Worm (Caenorhabditis elegans) whole organism, mixed stage, embryonic: ENCODE results near the gene ZK228.3.

ENCODE experiments used
- ceh-43 ChIP-seq: fragments of 200-800 bp; sonication (Bioruptor generic); optimal IDR thresholded peaks from 2 replicates; lab custom pipeline; 2018; ENCODE audit warnings: mild to moderate bottlenecking, missing genetic modification characterization, moderate library complexity, missing compliant biosample characterization
- ceh-83 ChIP-seq: fragments of 200-800 bp; sonication (Bioruptor generic); optimal IDR thresholded peaks from 2 replicates; lab custom pipeline; 2018; ENCODE audit warnings: mild to moderate bottlenecking, missing genetic modification characterization, missing compliant biosample characterization
- ces-1 ChIP-seq: fragments of 150-350 bp; optimal IDR thresholded peaks from 2 replicates; lab custom pipeline; 2014; ENCODE audit warnings: missing biosample characterization, missing genetic modification reagents, missing genetic modification characterization
- elt-1 ChIP-seq: sonication (generic microtip); optimal IDR thresholded peaks from 2 replicates; lab custom pipeline; 2017; ENCODE audit warnings: missing genetic modification characterization, mild to moderate bottlenecking, missing compliant biosample characterization, antibody characterized with exemption, moderate library complexity, borderline replicate concordance; ENCODE audit not compliant: insufficient read depth
- elt-3 ChIP-seq: fragments of 150-350 bp; optimal IDR thresholded peaks from 2 replicates; lab custom pipeline; 2014; ENCODE audit warnings: missing biosample characterization, missing genetic modification characterization
- lsy-2 ChIP-seq: fragments of 150-350 bp; optimal IDR thresholded peaks from 2 replicates; lab custom pipeline; 2014; ENCODE audit warnings: missing biosample characterization, missing genetic modification characterization
- mep-1 ChIP-seq: fragments of 150-350 bp; optimal IDR thresholded peaks from 2 replicates; lab custom pipeline; 2017; ENCODE audit warnings: missing biosample characterization, missing genetic modification reagents, missing genetic modification characterization, inconsistent platforms
- nhr-12 ChIP-seq: fragments of 150-350 bp; optimal IDR thresholded peaks from 2 replicates; lab custom pipeline; 2014; ENCODE audit warnings: missing biosample characterization, missing genetic modification characterization
- nhr-2 ChIP-seq: fragments of 150-350 bp; optimal IDR thresholded peaks from 2 replicates; lab custom pipeline; 2014; ENCODE audit warnings: missing biosample characterization, missing genetic modification characterization
- pha-4 ChIP-seq: fragments of 150-350 bp; optimal IDR thresholded peaks from 2 replicates; lab custom pipeline; 2018; ENCODE audit warnings: missing biosample characterization, missing genetic modification reagents, missing genetic modification characterization
- snpc-4 ChIP-seq: fragments of 150-350 bp; optimal IDR thresholded peaks from 2 replicates; lab custom pipeline; 2014; ENCODE audit warnings: missing biosample characterization, missing genetic modification characterization
- unc-62 ChIP-seq: fragments of 150-350 bp; optimal IDR thresholded peaks from 2 replicates; lab custom pipeline; 2014; ENCODE audit warnings: missing biosample characterization, missing genetic modification reagents, missing genetic modification characterization

DNA sequence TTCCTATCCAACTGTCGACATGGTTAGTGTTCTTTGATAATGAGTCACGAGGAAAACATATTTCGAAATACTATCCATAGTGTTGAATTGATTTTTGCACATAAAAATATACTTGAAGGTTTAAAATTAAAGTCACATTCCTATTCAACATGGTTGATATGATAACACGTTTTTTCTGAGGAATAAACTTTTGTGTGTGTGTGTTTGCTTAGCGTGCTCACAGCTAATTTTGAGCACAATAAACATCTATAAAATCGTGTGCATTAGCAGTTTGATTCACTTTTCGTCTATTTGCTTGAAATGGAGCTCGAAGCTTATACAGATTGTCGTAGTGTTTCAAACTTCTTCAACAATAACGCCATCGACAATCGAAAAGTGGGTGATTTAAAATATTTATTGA is 4.5 kb downstream of the ZK228.3 start, which contains the start of gene ZK228.10:
- TF ChIP-seq snpc-4 (tag; lab: Kevin White, UChicago) (no peak), unc-62 (GFP tag; lab: Kevin White, UChicago) (no peak), nhr-12 (tag; lab: Kevin White, UChicago) (no peak), elt-1 (tag; lab: Kevin White, UChicago) (no peak), ces-1 (GFP tag; lab: Kevin White, UChicago) (no peak), nhr-2 (tag; lab: Kevin White, UChicago) (no peak), elt-3 (no peak), pha-4 (tag; lab: Kevin White, UChicago) (no peak), ceh-83 (no peak), mep-1 (tag; lab: Kevin White, UChicago) (no peak), ceh-43 (no peak), lsy-2 (no peak)
